Fruit fly (Drosophila melanogaster) whole organism, embryonic: ENCODE data around the gene KFase.

Experiments used
- Bgb ChIP-seq: fragments of 200-800 bp; sonication (Bioruptor generic); IDR thresholded peaks from 2 replicates; pipeline ENCODE4 v1.3.6; 2022; ENCODE audit warnings: missing biosample characterization, missing genetic modification characterization; ENCODE audit not compliant: partially characterized antibody
- CG1024 ChIP-seq: fragments of 200-800 bp; sonication (Bioruptor generic); IDR thresholded peaks from 2 replicates; pipeline ENCODE4 v1.3.6; 2022; ENCODE audit warnings: missing biosample characterization, missing genetic modification characterization
- CG10366 ChIP-seq: fragments of 200-800 bp; sonication (Bioruptor generic); IDR thresholded peaks from 2 replicates; pipeline ENCODE4 v1.3.6; 2022; ENCODE audit warnings: missing biosample characterization, missing genetic modification characterization
- CG10431 ChIP-seq: fragments of 200-800 bp; sonication (Bioruptor generic); optimal IDR thresholded peaks from 3 replicates; lab custom pipeline; 2018; ENCODE audit warnings: missing biosample characterization, mild to moderate bottlenecking, missing genetic modification characterization
- CG12299 ChIP-seq: fragments of 200-800 bp; sonication (Bioruptor generic); optimal IDR thresholded peaks from 2 replicates; lab custom pipeline; 2018; ENCODE audit warnings: missing biosample characterization, mild to moderate bottlenecking, missing genetic modification characterization
- CG12942 ChIP-seq: fragments of 200-800 bp; sonication (Bioruptor generic); optimal IDR thresholded peaks from 3 replicates; lab custom pipeline; 2016; ENCODE audit warnings: missing biosample characterization, missing genetic modification characterization
- CG15011 ChIP-seq: fragments of 200-800 bp; sonication (Bioruptor generic); optimal IDR thresholded peaks from 3 replicates; lab custom pipeline; 2018; ENCODE audit warnings: missing biosample characterization, mild to moderate bottlenecking, missing genetic modification characterization
- CG15479 ChIP-seq: fragments of 200-800 bp; sonication (Bioruptor generic); optimal IDR thresholded peaks from 3 replicates; lab custom pipeline; 2019; ENCODE audit warnings: missing biosample characterization, mild to moderate bottlenecking, missing genetic modification characterization, moderate library complexity
- CG15514 ChIP-seq: fragments of 200-800 bp; sonication (Bioruptor generic); optimal IDR thresholded peaks from 3 replicates; lab custom pipeline; 2017; ENCODE audit warnings: missing biosample characterization, missing genetic modification characterization, mild to moderate bottlenecking, moderate library complexity, missing genetic modification reagents
- CG2199 ChIP-seq: fragments of 200-800 bp; sonication (Bioruptor generic); IDR thresholded peaks from 3 replicates; pipeline ENCODE4 v1.3.6; 2022; ENCODE audit warnings: missing biosample characterization, missing genetic modification characterization
- CG31224 ChIP-seq: fragments of 200-800 bp; sonication (Bioruptor generic); IDR thresholded peaks from 2 replicates; pipeline ENCODE4 v1.3.6; 2022; ENCODE audit warnings: missing biosample characterization, missing genetic modification characterization
- CG32532 ChIP-seq: fragments of 200-800 bp; sonication (Bioruptor generic); IDR thresholded peaks from 2 replicates; pipeline ENCODE4 v1.3.6; 2022; ENCODE audit warnings: missing biosample characterization, missing genetic modification characterization
- CG3995 ChIP-seq: fragments of 200-800 bp; sonication (Bioruptor generic); optimal IDR thresholded peaks from 3 replicates; lab custom pipeline; 2016; ENCODE audit warnings: missing biosample characterization, missing genetic modification characterization
- CG4328 ChIP-seq: fragments of 200-800 bp; sonication (Bioruptor generic); optimal IDR thresholded peaks from 3 replicates; lab custom pipeline; 2017; ENCODE audit warnings: missing biosample characterization, missing genetic modification reagents, missing genetic modification characterization
- CG5180 ChIP-seq: fragments of 200-800 bp; sonication (Bioruptor generic); optimal IDR thresholded peaks from 3 replicates; lab custom pipeline; 2017; ENCODE audit warnings: missing biosample characterization, missing genetic modification characterization, mild to moderate bottlenecking, moderate library complexity, missing genetic modification reagents
- CG9817 ChIP-seq: fragments of 200-800 bp; sonication (Bioruptor generic); optimal IDR thresholded peaks from 2 replicates; lab custom pipeline; 2018; ENCODE audit warnings: missing biosample characterization, mild to moderate bottlenecking, missing genetic modification characterization, moderate library complexity
- CoRest ChIP-seq: fragments of 200-800 bp; sonication (Bioruptor generic); optimal IDR thresholded peaks from 3 replicates; lab custom pipeline; 2018; ENCODE audit warnings: missing biosample characterization, mild to moderate bottlenecking, missing genetic modification characterization, moderate library complexity
- Dip3 ChIP-seq: fragments of 200-800 bp; sonication (Bioruptor generic); optimal IDR thresholded peaks from 3 replicates; lab custom pipeline; 2016; ENCODE audit warnings: missing biosample characterization, missing genetic modification characterization
- HLH4C ChIP-seq: fragments of 200-800 bp; sonication (Bioruptor generic); IDR thresholded peaks from 3 replicates; pipeline ENCODE4 v1.3.6; 2022; ENCODE audit warnings: missing biosample characterization, missing genetic modification characterization; ENCODE audit not compliant: partially characterized antibody
- HmgZ ChIP-seq: fragments of 200-800 bp; sonication (Bioruptor generic); optimal IDR thresholded peaks from 2 replicates; lab custom pipeline; 2018; ENCODE audit warnings: missing biosample characterization, mild to moderate bottlenecking, missing genetic modification characterization
- Mad ChIP-seq: fragments of 200-800 bp; sonication (Bioruptor generic); optimal IDR thresholded peaks from 2 replicates; lab custom pipeline; 2016; ENCODE audit warnings: missing biosample characterization, missing genetic modification characterization
- Opbp ChIP-seq: fragments of 200-800 bp; sonication (Bioruptor generic); IDR thresholded peaks from 3 replicates; pipeline ENCODE4 v1.3.6; 2022; ENCODE audit warnings: missing biosample characterization, missing genetic modification characterization; ENCODE audit not compliant: partially characterized antibody
- Spps ChIP-seq: fragments of 200-800 bp; sonication (Bioruptor generic); optimal IDR thresholded peaks from 2 replicates; lab custom pipeline; 2018; ENCODE audit warnings: missing biosample characterization, mild to moderate bottlenecking, missing genetic modification characterization
- Sry-β ChIP-seq: fragments of 200-800 bp; sonication (Bioruptor generic); optimal IDR thresholded peaks from 2 replicates; lab custom pipeline; 2018; ENCODE audit warnings: missing biosample characterization, mild to moderate bottlenecking, missing genetic modification characterization, moderate library complexity
- Tbp ChIP-seq: fragments of >200 bp; optimal IDR thresholded peaks from 2 replicates; lab custom pipeline; 2018; ENCODE audit warnings: missing biosample characterization, missing genetic modification characterization
- Usf ChIP-seq: fragments of 200-800 bp; sonication (Bioruptor generic); optimal IDR thresholded peaks from 2 replicates; lab custom pipeline; 2017; ENCODE audit warnings: missing genotype, missing biosample characterization, missing genetic modification characterization
- Xrp1 ChIP-seq: fragments of 200-800 bp; sonication (Bioruptor generic); IDR thresholded peaks from 2 replicates; pipeline ENCODE4 v1.3.6; 2022; ENCODE audit warnings: missing biosample characterization, missing genetic modification characterization
- ab ChIP-seq: fragments of 200-800 bp; sonication (Bioruptor generic); optimal IDR thresholded peaks from 2 replicates; lab custom pipeline; 2016; ENCODE audit warnings: missing biosample characterization, missing genetic modification characterization
- ash1 ChIP-seq: fragments of 200-800 bp; sonication (Bioruptor generic); optimal IDR thresholded peaks from 2 replicates; lab custom pipeline; 2018; ENCODE audit warnings: missing biosample characterization, mild to moderate bottlenecking, missing genetic modification characterization
- az2 ChIP-seq: fragments of 200-800 bp; sonication (Bioruptor generic); optimal IDR thresholded peaks from 3 replicates; lab custom pipeline; 2016; ENCODE audit warnings: missing biosample characterization, missing genetic modification characterization
- cg ChIP-seq: fragments of 200-800 bp; sonication (Bioruptor generic); optimal IDR thresholded peaks from 3 replicates; lab custom pipeline; 2019; ENCODE audit warnings: missing biosample characterization, mild to moderate bottlenecking, missing genetic modification characterization, moderate library complexity
- croc ChIP-seq: fragments of 200-800 bp; sonication (Bioruptor generic); conservative IDR thresholded peaks from 3 replicates; pipeline ENCODE4 v1.3.6; 2022; ENCODE audit warnings: missing biosample characterization, missing genetic modification characterization
- crp ChIP-seq, 2 experiments: fragments of 200-800 bp; sonication (Bioruptor generic); optimal IDR thresholded peaks; 2 replicates in 1 of 2; 3 replicates in 1 of 2; lab custom pipeline; 2017; ENCODE audit warnings: missing biosample characterization in 2 of 2, missing genetic modification characterization in 2 of 2, mild to moderate bottlenecking in 1 of 2, moderate library complexity in 1 of 2
- da ChIP-seq: fragments of 200-800 bp; sonication (Bioruptor generic); optimal IDR thresholded peaks from 2 replicates; lab custom pipeline; 2016; ENCODE audit warnings: missing biosample characterization, missing genetic modification characterization
- fd96Cb ChIP-seq: fragments of 200-800 bp; sonication (Bioruptor generic); optimal IDR thresholded peaks from 2 replicates; lab custom pipeline; 2018; ENCODE audit warnings: missing biosample characterization, mild to moderate bottlenecking, missing genetic modification characterization, moderate library complexity
- gcm ChIP-seq: fragments of 200-800 bp; sonication (Bioruptor generic); optimal IDR thresholded peaks from 2 replicates; lab custom pipeline; 2019; ENCODE audit warnings: missing biosample characterization, mild to moderate bottlenecking, missing genetic modification characterization, moderate library complexity
- gsb-n ChIP-seq: fragments of 200-800 bp; sonication (Bioruptor generic); optimal IDR thresholded peaks from 3 replicates; lab custom pipeline; 2018; ENCODE audit warnings: missing biosample characterization, mild to moderate bottlenecking, missing genetic modification characterization
- jing ChIP-seq: fragments of 200-800 bp; sonication (Bioruptor generic); optimal IDR thresholded peaks from 2 replicates; lab custom pipeline; 2018; ENCODE audit warnings: missing biosample characterization, mild to moderate bottlenecking, missing genetic modification characterization
- kay ChIP-seq: fragments of 200-800 bp; sonication (Bioruptor generic); optimal IDR thresholded peaks from 2 replicates; lab custom pipeline; 2016; ENCODE audit warnings: missing biosample characterization, missing genetic modification characterization
- ken ChIP-seq: fragments of 200-800 bp; sonication (Bioruptor generic); IDR thresholded peaks from 3 replicates; pipeline ENCODE4 v1.3.6; 2022; ENCODE audit warnings: missing biosample characterization, missing genetic modification characterization
- mld ChIP-seq: fragments of 200-800 bp; sonication (Bioruptor generic); IDR thresholded peaks from 3 replicates; pipeline ENCODE4 v1.3.6; 2022; ENCODE audit warnings: missing biosample characterization, missing genetic modification characterization; ENCODE audit not compliant: partially characterized antibody
- ro ChIP-seq: fragments of 200-800 bp; sonication (Bioruptor generic); IDR thresholded peaks from 2 replicates; pipeline ENCODE4 v1.3.6; 2022; ENCODE audit warnings: missing biosample characterization, missing genetic modification characterization
- scrt ChIP-seq: fragments of 200-800 bp; sonication (Bioruptor generic); optimal IDR thresholded peaks from 2 replicates; lab custom pipeline; 2018; ENCODE audit warnings: missing biosample characterization, mild to moderate bottlenecking, missing genetic modification characterization, moderate library complexity
- seq ChIP-seq: fragments of 200-800 bp; sonication (Bioruptor generic); IDR thresholded peaks from 2 replicates; pipeline ENCODE4 v1.3.6; 2022; ENCODE audit warnings: missing biosample characterization, missing genetic modification characterization
- sima ChIP-seq: fragments of 200-800 bp; sonication (Bioruptor generic); optimal IDR thresholded peaks from 2 replicates; lab custom pipeline; 2016; ENCODE audit warnings: missing biosample characterization, missing genetic modification characterization
- sob ChIP-seq: fragments of 200-800 bp; sonication (Bioruptor generic); IDR thresholded peaks from 2 replicates; pipeline ENCODE4 v1.3.6; 2022; ENCODE audit warnings: missing biosample characterization, missing genetic modification characterization
- stc ChIP-seq: fragments of 200-800 bp; sonication (Bioruptor generic); IDR thresholded peaks from 2 replicates; pipeline ENCODE4 v1.3.6; 2022; ENCODE audit warnings: missing biosample characterization, missing genetic modification characterization
- unc-4 ChIP-seq: fragments of 200-800 bp; sonication (Bioruptor generic); IDR thresholded peaks from 2 replicates; pipeline ENCODE4 v1.3.6; 2022; ENCODE audit warnings: missing biosample characterization, missing genetic modification characterization; ENCODE audit not compliant: partially characterized antibody
- wdn ChIP-seq: fragments of 200-800 bp; sonication (Bioruptor generic); IDR thresholded peaks from 2 replicates; pipeline ENCODE4 v1.3.6; 2022; ENCODE audit warnings: missing biosample characterization, missing genetic modification characterization
- wor ChIP-seq: fragments of 200-800 bp; sonication (Bioruptor generic); IDR thresholded peaks from 2 replicates; pipeline ENCODE4 v1.3.6; 2022; ENCODE audit warnings: missing biosample characterization, missing genetic modification characterization

Gene KFase

DNA sequence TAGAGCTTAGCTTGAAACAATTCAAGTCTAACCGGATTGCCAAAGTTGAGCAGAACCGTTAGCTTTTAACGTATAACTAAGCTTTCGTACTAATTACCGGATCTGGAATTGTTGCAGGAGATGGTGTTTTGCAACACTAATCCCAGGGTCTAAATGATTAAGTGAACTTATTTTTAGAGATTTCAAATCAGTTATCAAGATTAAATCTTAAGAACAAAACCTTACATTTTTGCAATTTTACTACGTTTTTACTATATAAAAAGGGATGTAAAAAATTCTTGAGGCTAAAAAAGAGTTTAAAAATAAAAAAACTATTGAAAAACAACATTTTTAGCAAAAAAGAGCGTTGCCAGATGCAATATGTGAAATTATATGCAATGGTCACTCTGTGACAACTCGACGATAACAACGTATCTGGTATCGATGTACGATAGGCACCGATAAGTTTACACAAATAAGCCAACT lies at the start of gene KFase, which contains the start of gene epsilonCOP (continued):
- TF ChIP-seq CG12942 (GFP tag; lab: Kevin White, UChicago) (peak; percentile 71), Xrp1 (peak; percentile 39; the same call in 1 of the 2 replicates), seq (GFP tag; lab: Robert Waterston, UW) (no peak), gsb-n (tag; lab: Kevin White, UChicago) (peak; percentile 58), CG12299 (tag; lab: Kevin White, UChicago) (peak; percentile 49), ab (GFP tag; lab: Kevin White, UChicago) (no peak), CG3995 (GFP tag; lab: Kevin White, UChicago) (peak; percentile 53), Tbp (GFP tag; lab: Kevin White, UChicago) (no peak), CG15011 (peak; percentile 45), CG31224 (peak; percentile 20; the same call in 1 of the 2 replicates), Bgb (GFP tag; lab: Robert Waterston, UW) (peak; percentile 78), gcm (GFP tag; lab: Kevin White, UChicago) (peak; percentile 49), unc-4 (GFP tag; lab: Robert Waterston, UW) (peak; percentile 75), CG15514 (GFP tag; lab: Kevin White, UChicago) (peak; percentile 96), Opbp (peak; percentile 75; the same call in 2 of the 3 replicates), stc (GFP tag; lab: Robert Waterston, UW) (no peak), croc (no peak), HLH4C (GFP tag; lab: Robert Waterston, UW) (peak; percentile 87), CG4328 (GFP tag; lab: Kevin White, UChicago) (peak; percentile 58), jing (no peak), CG2199 (no peak), fd96Cb (tag; lab: Kevin White, UChicago) (peak; percentile 1), CG10431 (GFP tag; lab: Kevin White, UChicago) (peak; percentile 52), sima (GFP tag; lab: Kevin White, UChicago) (peak; percentile 40), ash1 (GFP tag; lab: Kevin White, UChicago) (no peak), kay (GFP tag; lab: Kevin White, UChicago) (peak; percentile 54), mld (GFP tag; lab: Robert Waterston, UW) (no peak), scrt (GFP tag; lab: Kevin White, UChicago) (peak; percentile 20), sob (GFP tag; lab: Robert Waterston, UW) (peak; percentile 74), CG32532 (GFP tag; lab: Robert Waterston, UW) (peak; percentile 56; the same call in 1 of the 2 replicates), Spps (tag; lab: Kevin White, UChicago) (peak; percentile 12), ro (GFP tag; lab: Robert Waterston, UW) (no peak), Dip3 (GFP tag; lab: Kevin White, UChicago) (peak; percentile 71), HmgZ (tag; lab: Kevin White, UChicago) (peak; percentile 45), crp (GFP tag; optimal IDR thresholded peaks at IDR 0.05; lab: Kevin White, UChicago) (peak in 1 of 2 experiments; percentile 23), CoRest (tag; lab: Kevin White, UChicago) (peak; percentile 80), az2 (peak; percentile 14), CG10366 (GFP tag; lab: Robert Waterston, UW) (peak; percentile 27; the same call in 1 of the 2 replicates), da (no peak), cg (GFP tag; lab: Kevin White, UChicago) (no peak), CG15479 (no peak), wor (no peak), wdn (GFP tag; lab: Robert Waterston, UW) (no peak), CG5180 (GFP tag; lab: Kevin White, UChicago) (no peak), Sry-β (GFP tag; lab: Kevin White, UChicago) (no peak), Usf (GFP tag; lab: Kevin White, UChicago) (no peak), Mad (peak; percentile 37), CG9817 (peak; percentile 46), ken (GFP tag; lab: Robert Waterston, UW) (0 out of 3 replicates have a peak, but pooled peaks have one; percentile 38), CG1024 (GFP tag; lab: Robert Waterston, UW) (no peak)
